Worm (Caenorhabditis elegans) whole organism, early embryonic: Measurements from ENCODE around the gene tmd-2.

Experiments used
- F13C5.2 ChIP-seq: sonication (generic microtip); optimal IDR thresholded peaks from 2 replicates; lab custom pipeline; 2017; ENCODE audit warnings: mild to moderate bottlenecking, missing genetic modification characterization, inconsistent platforms, missing compliant biosample characterization
- aly-1 ChIP-seq: sonication (generic microtip); optimal IDR thresholded peaks from 2 replicates; lab custom pipeline; 2016; ENCODE audit warnings: missing genetic modification characterization, missing compliant biosample characterization
- ama-1 ChIP-seq: fragments of 150-350 bp; optimal IDR thresholded peaks from 2 replicates; lab custom pipeline; 2014
- ceh-13 ChIP-seq: fragments of 200-800 bp; sonication (Bioruptor generic); optimal IDR thresholded peaks from 2 replicates; lab custom pipeline; 2018; ENCODE audit warnings: mild to moderate bottlenecking, missing genetic modification characterization, missing compliant biosample characterization
- ceh-36 ChIP-seq: sonication (generic microtip); optimal IDR thresholded peaks from 2 replicates; lab custom pipeline; 2016; ENCODE audit warnings: missing genetic modification characterization, inconsistent platforms, missing compliant biosample characterization
- flt-1 ChIP-seq: fragments of 200-800 bp; sonication (Bioruptor generic); IDR thresholded peaks from 2 replicates; pipeline ENCODE4 v1.3.6; 2022; ENCODE audit warnings: missing genetic modification characterization, missing compliant biosample characterization
- hmbx-1 ChIP-seq: sonication (generic microtip); optimal IDR thresholded peaks from 2 replicates; lab custom pipeline; 2016; ENCODE audit warnings: mild to moderate bottlenecking, missing genetic modification characterization, missing compliant biosample characterization
- hmg-4 ChIP-seq: fragments of 200-800 bp; sonication (Bioruptor generic); optimal IDR thresholded peaks from 2 replicates; lab custom pipeline; 2018; ENCODE audit warnings: mild to moderate bottlenecking, missing genetic modification characterization, missing compliant biosample characterization
- hnd-1 ChIP-seq: sonication (generic microtip); optimal IDR thresholded peaks from 2 replicates; lab custom pipeline; 2016; ENCODE audit warnings: missing genetic modification characterization, missing compliant biosample characterization
- pes-1 ChIP-seq: fragments of 200-800 bp; sonication (Bioruptor generic); IDR thresholded peaks from 2 replicates; pipeline ENCODE4 v1.3.6; 2022; ENCODE audit warnings: missing genetic modification reagents, missing genetic modification characterization, missing compliant biosample characterization
- scrt-1 ChIP-seq: fragments of 200-800 bp; sonication (Bioruptor generic); IDR thresholded peaks from 2 replicates; pipeline ENCODE4 v1.3.6; 2022; ENCODE audit warnings: missing genetic modification characterization, missing compliant biosample characterization
- sea-1 ChIP-seq: fragments of 200-800 bp; sonication (Bioruptor generic); conservative IDR thresholded peaks from 2 replicates; pipeline ENCODE4 v1.3.6; 2022; ENCODE audit warnings: missing genetic modification characterization, missing compliant biosample characterization
- tbx-37 ChIP-seq: fragments of 200-800 bp; sonication (Bioruptor generic); conservative IDR thresholded peaks from 2 replicates; pipeline ENCODE4 v1.3.6; 2022; ENCODE audit warnings: missing genetic modification reagents, missing genetic modification characterization, missing compliant biosample characterization

DNA sequence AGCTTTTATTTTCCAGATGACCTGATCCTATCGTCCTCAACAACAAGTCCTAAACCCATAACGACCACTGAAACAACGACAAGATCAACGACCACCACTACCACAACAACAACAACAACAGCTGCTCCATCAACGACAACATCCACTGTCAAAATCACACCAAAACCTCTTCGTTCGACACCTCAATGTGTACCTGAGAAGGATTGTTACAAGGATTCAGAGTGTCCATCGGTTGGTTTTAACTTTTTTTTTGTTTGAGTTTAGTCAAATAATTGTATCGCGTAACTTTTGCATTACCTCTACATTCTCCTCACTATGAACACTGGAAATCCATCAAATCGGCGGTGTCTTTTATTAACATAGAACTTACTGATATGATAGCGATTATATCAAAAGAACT lies 45.6 kb downstream of the tmd-2 start:
- TF ChIP-seq ceh-36 (tag; lab: Kevin White, UChicago) = no peak
- TF ChIP-seq scrt-1 (GFP tag; lab: Robert Waterston, UW) = no peak
- TF ChIP-seq sea-1 (GFP tag; lab: Robert Waterston, UW) = no peak
- no peak for TF ChIP-seq ama-1 (lab: Kevin White, UChicago)
- no peak for TF ChIP-seq F13C5.2 (tag; lab: Kevin White, UChicago)
- TF ChIP-seq ceh-13 (GFP tag; lab: Kevin White, UChicago) = no peak
- TF ChIP-seq pes-1 (GFP tag; lab: Robert Waterston, UW) = no peak
- no peak for TF ChIP-seq flt-1 (GFP tag; lab: Robert Waterston, UW)
- TF ChIP-seq tbx-37 = no peak
- no peak for TF ChIP-seq aly-1 (tag; lab: Kevin White, UChicago)
- TF ChIP-seq hmg-4 (GFP tag; lab: Kevin White, UChicago) = no peak
- no peak for TF ChIP-seq hnd-1
- TF ChIP-seq hmbx-1 (tag; lab: Kevin White, UChicago) = no peak
